Fruit fly (Drosophila melanogaster): Measurements from ENCODE around the gene CG34452.

CG34452 gene

dm6 chr3L:15692794-15693532, 5.3 kb upstream of the CG34452 start (continued):
- TF ChIP-seq CG13624 (GFP tag; optimal IDR thresholded peaks at IDR 0.05) (no peak), Awh (GFP tag; IDR thresholded peaks at IDR 0.05) (no peak), Xbp1 (GFP tag; optimal IDR thresholded peaks at IDR 0.05) (no peak), CG6683 (GFP tag; optimal IDR thresholded peaks at IDR 0.05) (no peak), ham (GFP tag; IDR thresholded peaks at IDR 0.05) (no peak), fu2 (GFP tag; optimal IDR thresholded peaks at IDR 0.05) (no peak), H15 (GFP tag; IDR thresholded peaks at IDR 0.05) (no peak), zf30C (GFP tag; optimal IDR thresholded peaks at IDR 0.05) (peak; percentile 4), ttk (GFP tag; IDR thresholded peaks at IDR 0.05) (0 out of 2 replicates have a peak, but pooled peaks have one; percentile 15), Aef1 (GFP tag; IDR thresholded peaks at IDR 0.05) (no peak), grn (GFP tag; optimal IDR thresholded peaks at IDR 0.05) (peak; percentile 87), Chrac-16 (GFP tag; optimal IDR thresholded peaks at IDR 0.05) (peak; percentile 23), danr (GFP tag; IDR thresholded peaks at IDR 0.05) (no peak), CG18262 (tag; optimal IDR thresholded peaks at IDR 0.05) (peak; percentile 81), CG11093 (GFP tag; IDR thresholded peaks at IDR 0.05) (peak; percentile 22; the same call in 1 of the 3 replicates), ATbp (GFP tag; optimal IDR thresholded peaks at IDR 0.05) (no peak), CG9609 (GFP tag; optimal IDR thresholded peaks at IDR 0.05) (no peak), yki (optimal IDR thresholded peaks at IDR 0.05) (no peak), CG9727 (GFP tag; optimal IDR thresholded peaks at IDR 0.05) (peak; percentile 72), CG6854 (GFP tag; optimal IDR thresholded peaks at IDR 0.05) (no peak), kni (GFP tag; optimal IDR thresholded peaks at IDR 0.05) (peak; percentile 60), CG2889 (GFP tag; IDR thresholded peaks at IDR 0.05) (no peak), gce (GFP tag; IDR thresholded peaks at IDR 0.05) (no peak), hb (GFP tag; IDR thresholded peaks at IDR 0.05; ENCODE audit: partially characterized antibody) (no peak), CG4707 (GFP tag; optimal IDR thresholded peaks at IDR 0.05) (no peak), Sry-δ (GFP tag; optimal IDR thresholded peaks at IDR 0.05) (no peak), CG6254 (GFP tag; optimal IDR thresholded peaks at IDR 0.05) (peak; percentile 32), nau (GFP tag; optimal IDR thresholded peaks at IDR 0.05) (no peak), z (GFP tag; IDR thresholded peaks at IDR 0.05) (no peak), CG12659 (GFP tag; optimal IDR thresholded peaks at IDR 0.05) (peak; percentile 8), CG33557 (GFP tag; optimal IDR thresholded peaks at IDR 0.05) (peak; percentile 53), CG16779 (GFP tag; IDR thresholded peaks at IDR 0.05) (no peak), CG12071 (GFP tag; optimal IDR thresholded peaks at IDR 0.05) (no peak), D (optimal IDR thresholded peaks at IDR 0.05) (no peak), D (GFP tag; optimal IDR thresholded peaks at IDR 0.05) (peak; percentile 56), Vsx1 (GFP tag; optimal IDR thresholded peaks at IDR 0.05) (no peak), zen (tag; optimal IDR thresholded peaks at IDR 0.05) (no peak), caup (GFP tag; optimal IDR thresholded peaks at IDR 0.05; ENCODE audit: severe bottlenecking) (no peak), CG17385 (GFP tag; optimal IDR thresholded peaks at IDR 0.05) (peak; percentile 8), trem (tag; optimal IDR thresholded peaks at IDR 0.05) (peak; percentile 35), chinmo (GFP tag; IDR thresholded peaks at IDR 0.05; ENCODE audit: partially characterized antibody) (no peak), Abd-B (GFP tag; optimal IDR thresholded peaks at IDR 0.05) (peak; percentile 24), p53 (GFP tag; optimal IDR thresholded peaks at IDR 0.05) (no peak), Elba2 (GFP tag; optimal IDR thresholded peaks at IDR 0.05) (no peak), gsb (GFP tag; IDR thresholded peaks at IDR 0.05) (no peak), Dfd (GFP tag; optimal IDR thresholded peaks at IDR 0.05) (no peak), CG8924 (tag; optimal IDR thresholded peaks at IDR 0.05) (peak; percentile 39), CG3281 (GFP tag; optimal IDR thresholded peaks at IDR 0.05) (no peak), Taf1 (GFP tag; IDR thresholded peaks at IDR 0.05) (no peak), Deaf1 (tag; optimal IDR thresholded peaks at IDR 0.05) (no peak)
